Fruit fly (Drosophila melanogaster) whole organism, adult: ENCODE measurements around the gene Cdk12.
A peak's percentile ranks its signal among the peaks of the same experiment; 100 is the strongest.

Experiments
- CG11617 ChIP-seq: fragments of 200-800 bp; sonication (Bioruptor generic); optimal IDR thresholded peaks from 2 replicates; lab custom pipeline; 2017; ENCODE audit warnings: mild to moderate bottlenecking, missing biosample characterization, missing genetic modification reagents, missing genetic modification characterization
- CG12768 ChIP-seq: fragments of 200-800 bp; sonication (Bioruptor generic); optimal IDR thresholded peaks from 2 replicates; lab custom pipeline; 2017; ENCODE audit warnings: missing biosample characterization, missing genetic modification characterization, mild to moderate bottlenecking, moderate library complexity, missing genetic modification reagents
- Mnt ChIP-seq: fragments of 200-800 bp; sonication (Bioruptor generic); optimal IDR thresholded peaks from 2 replicates; lab custom pipeline; 2016; ENCODE audit warnings: missing biosample characterization, mild to moderate bottlenecking, missing genetic modification characterization
- bab1 ChIP-seq: fragments of 200-800 bp; sonication (Bioruptor generic); optimal IDR thresholded peaks from 3 replicates; lab custom pipeline; 2019; ENCODE audit warnings: missing biosample characterization, mild to moderate bottlenecking, missing genetic modification characterization, moderate library complexity
- cic ChIP-seq: fragments of 200-800 bp; sonication (Bioruptor generic); optimal IDR thresholded peaks from 2 replicates; lab custom pipeline; 2017; ENCODE audit warnings: missing biosample characterization, mild to moderate bottlenecking, missing genetic modification characterization, moderate library complexity
- cnc ChIP-seq, 2 experiments: fragments of >200 bp; optimal IDR thresholded peaks; 2 replicates each; lab custom pipeline; 2017
- kay ChIP-seq: fragments of 200-800 bp; sonication (Bioruptor generic); peaks from one replicate; lab custom pipeline; 2016; ENCODE audit warnings: missing biosample characterization, missing genetic modification characterization, borderline replicate concordance
- ovo ChIP-seq: fragments of 200-800 bp; sonication (Bioruptor generic); optimal IDR thresholded peaks from 2 replicates; lab custom pipeline; 2016; ENCODE audit warnings: missing biosample characterization, missing genetic modification characterization
- pad ChIP-seq: fragments of 200-800 bp; sonication (Bioruptor generic); optimal IDR thresholded peaks from 3 replicates; lab custom pipeline; 2017; ENCODE audit warnings: missing biosample characterization, missing genetic modification characterization, mild to moderate bottlenecking, moderate library complexity, missing genetic modification reagents
- toe ChIP-seq: fragments of 200-800 bp; sonication (Bioruptor generic); optimal IDR thresholded peaks from 2 replicates; lab custom pipeline; 2016; ENCODE audit warnings: missing biosample characterization, missing genetic modification characterization

- TF ChIP-seq cnc (optimal IDR thresholded peaks at IDR 0.05; lab: Kevin White, UChicago), result no peak
- peak; percentile 85 for TF ChIP-seq toe (GFP tag; lab: Kevin White, UChicago)
- peak; percentile 58 for TF ChIP-seq Mnt (GFP tag; lab: Kevin White, UChicago)
- TF ChIP-seq CG11617 (GFP tag; lab: Kevin White, UChicago), result peak; percentile 95
- peak; percentile 93 for TF ChIP-seq CG12768 (GFP tag; lab: Kevin White, UChicago)
- peak; percentile 82 for TF ChIP-seq pad
- peak; percentile 86 for TF ChIP-seq ovo (GFP tag; lab: Kevin White, UChicago)
- peak; percentile 86 for TF ChIP-seq kay (GFP tag; lab: Kevin White, UChicago)
- peak; percentile 91 for TF ChIP-seq bab1
- peak; percentile 59 for TF ChIP-seq cic
Observed at dm6 chr3L:21515823-21516715, at the start of gene Cdk12, which contains the start of gene SAK.
